Fruit fly (Drosophila melanogaster) whole organism, wandering third instar larva: ENCODE data around the gene TTLL1B.

Experiments
- Abd-B ChIP-seq: fragments of >200 bp; optimal IDR thresholded peaks from 2 replicates; lab custom pipeline; 2017; ENCODE audit warnings: missing biosample characterization, missing genetic modification characterization
- CG32264 ChIP-seq: fragments of 200-800 bp; sonication (Bioruptor generic); optimal IDR thresholded peaks from 2 replicates; lab custom pipeline; 2016; ENCODE audit warnings: missing biosample characterization, missing genetic modification characterization
- CG9705 ChIP-seq: fragments of 200-800 bp; sonication (Bioruptor generic); optimal IDR thresholded peaks from 2 replicates; lab custom pipeline; 2018; ENCODE audit warnings: missing biosample characterization, mild to moderate bottlenecking, missing genetic modification characterization
- CrebA ChIP-seq: fragments of 200-800 bp; sonication (Bioruptor generic); optimal IDR thresholded peaks from 2 replicates; lab custom pipeline; 2016; ENCODE audit warnings: missing biosample characterization, mild to moderate bottlenecking, missing genetic modification characterization, borderline replicate concordance
- Dfd ChIP-seq: fragments of >200 bp; optimal IDR thresholded peaks from 2 replicates; lab custom pipeline; 2017; ENCODE audit warnings: missing biosample characterization, missing genetic modification characterization
- Dif ChIP-seq: fragments of 200-275, 200-300 bp; sonication (Bioruptor generic); optimal IDR thresholded peaks from 2 replicates; lab custom pipeline; 2018; ENCODE audit warnings: missing biosample characterization, missing genetic modification characterization; ENCODE audit not compliant: partially characterized antibody
- GATAd ChIP-seq: sonication (Bioruptor generic); optimal IDR thresholded peaks from 2 replicates; lab custom pipeline; 2016; ENCODE audit warnings: missing biosample characterization, missing genetic modification characterization
- HLH106 ChIP-seq: fragments of 200-800 bp; optimal IDR thresholded peaks from 3 replicates; lab custom pipeline; 2019; ENCODE audit warnings: missing biosample characterization, mild to moderate bottlenecking, missing genetic modification characterization, moderate library complexity
- Hnf4 ChIP-seq: fragments of 200-800 bp; sonication (Bioruptor generic); optimal IDR thresholded peaks from 2 replicates; lab custom pipeline; 2016; ENCODE audit warnings: missing biosample characterization, mild to moderate bottlenecking, missing genetic modification characterization
- Hr78 ChIP-seq: fragments of >200 bp; optimal IDR thresholded peaks from 2 replicates; lab custom pipeline; 2017; ENCODE audit warnings: missing biosample characterization, missing genetic modification characterization
- Hr83 ChIP-seq: fragments of 200-300 bp; sonication (Bioruptor generic); optimal IDR thresholded peaks from 2 replicates; lab custom pipeline; 2016; ENCODE audit warnings: missing biosample characterization, mild to moderate bottlenecking, missing genetic modification characterization, moderate library complexity; ENCODE audit not compliant: poor library complexity, severe bottlenecking
- Jra ChIP-seq: sonication (Bioruptor generic); optimal IDR thresholded peaks from 2 replicates; lab custom pipeline; 2016; ENCODE audit warnings: missing biosample characterization, missing genetic modification characterization
- Mio ChIP-seq: sonication (Bioruptor generic); optimal IDR thresholded peaks from 2 replicates; lab custom pipeline; 2016; ENCODE audit warnings: missing biosample characterization, missing genetic modification characterization
- Myc ChIP-seq: fragments of >200 bp; optimal IDR thresholded peaks from 2 replicates; lab custom pipeline; 2017
- N ChIP-seq: fragments of >200 bp; optimal IDR thresholded peaks from 2 replicates; lab custom pipeline; 2018; ENCODE audit warnings: missing biosample characterization, missing external identifiers, missing genetic modification characterization
- OdsH ChIP-seq: fragments of 200-800 bp; sonication (Bioruptor generic); optimal IDR thresholded peaks from 2 replicates; lab custom pipeline; 2016; ENCODE audit warnings: missing biosample characterization, mild to moderate bottlenecking, missing genetic modification characterization
- Rel ChIP-seq, 2 experiments: fragments of 200-800 bp; sonication (Bioruptor generic) in 1 of 2; optimal IDR thresholded peaks; 2 replicates in 1 of 2; 3 replicates in 1 of 2; lab custom pipeline; 2016 to 2019; ENCODE audit warnings: mild to moderate bottlenecking in 2 of 2, missing biosample characterization in 2 of 2, missing genetic modification characterization in 2 of 2, moderate library complexity in 1 of 2
- Sp1 ChIP-seq: fragments of 200-800 bp; sonication (Bioruptor generic); optimal IDR thresholded peaks from 3 replicates; lab custom pipeline; 2019; ENCODE audit warnings: missing biosample characterization, mild to moderate bottlenecking, missing genetic modification characterization, moderate library complexity
- Vsx2 ChIP-seq: fragments of 200-300, 225-300 bp; sonication (Bioruptor generic); optimal IDR thresholded peaks from 2 replicates; lab custom pipeline; 2018; ENCODE audit warnings: missing biosample characterization, missing genetic modification characterization; ENCODE audit not compliant: partially characterized antibody
- br ChIP-seq: fragments of 200-800 bp; sonication (Bioruptor generic); optimal IDR thresholded peaks from 2 replicates; lab custom pipeline; 2016; ENCODE audit warnings: missing biosample characterization, missing genetic modification characterization
- brk ChIP-seq: fragments of 200-800 bp; sonication (Bioruptor generic); optimal IDR thresholded peaks from 2 replicates; lab custom pipeline; 2016; ENCODE audit warnings: missing biosample characterization, mild to moderate bottlenecking, missing genetic modification characterization
- dl ChIP-seq, 2 experiments: fragments of 175-275, 200-275 bp in 1 of 2; fragments of 200-275 bp in 1 of 2; sonication (Bioruptor generic); optimal IDR thresholded peaks; lab custom pipeline; 2018; ENCODE audit warnings: mild to moderate bottlenecking in 2 of 2, missing biosample characterization in 2 of 2, missing genetic modification characterization in 2 of 2, moderate library complexity in 2 of 2; ENCODE audit not compliant: partially characterized antibody in 2 of 2, insufficient read depth in 1 of 2
- dmrt93B ChIP-seq: fragments of 200-800 bp; sonication (Bioruptor generic); optimal IDR thresholded peaks from 2 replicates; lab custom pipeline; 2018; ENCODE audit warnings: missing biosample characterization, mild to moderate bottlenecking, missing genetic modification characterization
- dsf ChIP-seq: sonication (Bioruptor generic); optimal IDR thresholded peaks from 2 replicates; lab custom pipeline; 2016; ENCODE audit warnings: missing biosample characterization, missing genetic modification characterization, borderline replicate concordance
- ey ChIP-seq: fragments of 200-800 bp; sonication (Bioruptor generic); optimal IDR thresholded peaks from 2 replicates; lab custom pipeline; 2016; ENCODE audit warnings: missing biosample characterization, missing genetic modification characterization
- foxo ChIP-seq, 2 experiments: fragments of 200-800 bp; sonication (Bioruptor generic); optimal IDR thresholded peaks; 2 replicates in 1 of 2; 3 replicates in 1 of 2; lab custom pipeline; 2016 to 2017; ENCODE audit warnings: missing biosample characterization in 2 of 2, missing genetic modification characterization in 2 of 2
- fru ChIP-seq: fragments of 200-800 bp; sonication (Bioruptor generic); optimal IDR thresholded peaks from 3 replicates; lab custom pipeline; 2016; ENCODE audit warnings: missing biosample characterization, mild to moderate bottlenecking, missing genetic modification characterization
- h ChIP-seq: fragments of 200-800 bp; sonication (Bioruptor generic); optimal IDR thresholded peaks from 3 replicates; lab custom pipeline; 2016; ENCODE audit warnings: missing biosample characterization, mild to moderate bottlenecking, missing genetic modification characterization
- jim ChIP-seq: fragments of 175-275, 200-325 bp; sonication (Bioruptor generic); optimal IDR thresholded peaks from 2 replicates; lab custom pipeline; 2016; ENCODE audit warnings: missing biosample characterization, mild to moderate bottlenecking, missing genetic modification characterization
- lola ChIP-seq: fragments of >200 bp; optimal IDR thresholded peaks from 2 replicates; lab custom pipeline; 2017; ENCODE audit warnings: missing biosample characterization, missing genetic modification characterization
- pan ChIP-seq: fragments of >200 bp; optimal IDR thresholded peaks from 2 replicates; lab custom pipeline; 2017
- psq ChIP-seq: fragments of 200-800 bp; sonication (Bioruptor generic); optimal IDR thresholded peaks from 3 replicates; lab custom pipeline; 2017; ENCODE audit warnings: missing biosample characterization, mild to moderate bottlenecking, missing genetic modification characterization, moderate library complexity
- rgr ChIP-seq: fragments of 200-800 bp; sonication (Bioruptor generic); optimal IDR thresholded peaks from 3 replicates; lab custom pipeline; 2016; ENCODE audit warnings: missing biosample characterization, mild to moderate bottlenecking, missing genetic modification characterization
- sage ChIP-seq: fragments of 200-800 bp; sonication (Bioruptor generic); optimal IDR thresholded peaks from 2 replicates; lab custom pipeline; 2016; ENCODE audit warnings: missing biosample characterization, mild to moderate bottlenecking, missing genetic modification characterization
- sv ChIP-seq: fragments of 200-800 bp; sonication (Bioruptor generic); optimal IDR thresholded peaks from 3 replicates; lab custom pipeline; 2016; ENCODE audit warnings: missing biosample characterization, missing genetic modification characterization
- tai ChIP-seq: sonication (Bioruptor generic); optimal IDR thresholded peaks from 2 replicates; lab custom pipeline; 2016; ENCODE audit warnings: missing biosample characterization, missing genetic modification characterization
- usp ChIP-seq: fragments of >200 bp; optimal IDR thresholded peaks from 2 replicates; lab custom pipeline; 2017; ENCODE audit warnings: missing biosample characterization, missing genetic modification characterization
- woc ChIP-seq: sonication (Bioruptor generic); optimal IDR thresholded peaks from 2 replicates; lab custom pipeline; 2016; ENCODE audit warnings: missing biosample characterization, mild to moderate bottlenecking, missing genetic modification characterization

TTLL1B gene

DNA sequence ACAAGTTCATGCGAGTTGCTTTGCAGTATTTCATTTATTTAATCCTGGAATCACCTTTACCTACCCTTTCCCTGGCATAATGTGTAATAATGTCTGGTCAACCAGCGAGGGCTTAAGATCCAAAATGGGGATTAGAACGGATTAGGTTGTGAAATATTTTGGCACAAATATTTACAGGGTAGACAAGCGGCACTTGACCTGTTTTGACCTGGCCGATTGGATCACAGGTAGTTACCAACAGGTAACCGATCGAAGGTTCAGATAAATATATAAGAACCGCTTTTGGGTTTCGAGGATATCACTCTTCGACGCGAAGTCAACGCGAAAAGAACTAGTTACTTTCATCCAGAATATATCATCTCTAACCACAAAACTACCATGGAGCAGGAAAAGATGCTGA, 49.2 kb downstream of the TTLL1B start, which contains the start of gene CG13713:
TSS of gene CG13713 (plus strand) at position 301 of the 400 bp plus-strand sequence.
- TF ChIP-seq brk = no peak
- TF ChIP-seq dmrt93B (GFP tag; lab: Kevin White, UChicago) = no peak
- TF ChIP-seq N = no peak
- TF ChIP-seq pan (lab: Kevin White, UChicago) = no peak
- TF ChIP-seq CG9705 (GFP tag; lab: Kevin White, UChicago) = no peak

DNA sequence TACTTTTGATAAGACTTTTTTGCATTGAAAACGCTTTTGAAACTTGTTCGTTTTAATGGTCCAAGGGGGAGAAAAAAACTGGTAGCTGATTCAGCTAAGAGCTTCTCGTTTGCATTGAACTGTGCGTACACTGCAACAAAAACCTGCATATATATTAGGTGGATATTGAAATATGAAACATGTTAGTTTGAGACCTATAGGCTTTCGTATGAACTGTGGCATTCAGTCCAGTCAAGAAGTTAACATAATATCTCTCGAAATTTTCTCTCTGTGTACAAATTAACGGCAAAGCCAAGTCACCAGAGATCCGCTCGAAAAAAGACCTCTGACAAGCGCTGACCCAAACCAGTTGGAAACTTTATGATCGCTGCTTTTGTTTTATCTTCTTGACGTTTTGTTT, 50.0 kb downstream of the TTLL1B start:
- TF ChIP-seq Sp1 (peak; percentile 77), Rel (GFP tag; optimal IDR thresholded peaks at IDR 0.05; lab: Kevin White, UChicago) (no peak), Rel (tag; optimal IDR thresholded peaks at IDR 0.05; lab: Kevin White, UChicago) (peak; percentile 18), CG9705 (GFP tag; lab: Kevin White, UChicago) (peak; percentile 82), pan (lab: Kevin White, UChicago) (no peak), CrebA (GFP tag; lab: Kevin White, UChicago) (no peak), fru (GFP tag; lab: Kevin White, UChicago) (peak; percentile 86), OdsH (GFP tag; lab: Kevin White, UChicago) (peak; percentile 85), CG32264 (GFP tag; lab: Kevin White, UChicago) (peak; percentile 31), Hr78 (GFP tag; lab: Kevin White, UChicago) (no peak), lola (GFP tag; lab: Kevin White, UChicago) (no peak), dl (GFP tag; optimal IDR thresholded peaks at IDR 0.05; lab: Kevin White, UChicago; ENCODE audit: insufficient read depth in 1 of 2, partially characterized antibody in 2 of 2) (no peak), rgr (GFP tag; lab: Kevin White, UChicago) (peak; percentile 83), Dfd (no peak), usp (GFP tag; lab: Kevin White, UChicago) (no peak), N (no peak), jim (GFP tag; lab: Kevin White, UChicago) (no peak), psq (GFP tag; lab: Kevin White, UChicago) (peak; percentile 69), dmrt93B (GFP tag; lab: Kevin White, UChicago) (peak; percentile 77), GATAd (GFP tag; lab: Kevin White, UChicago) (peak; percentile 53), Dif (GFP tag; lab: Kevin White, UChicago) (no peak), brk (peak; percentile 48), Jra (GFP tag; lab: Kevin White, UChicago) (no peak), Mio (no peak), sage (GFP tag; lab: Kevin White, UChicago) (peak; percentile 67), dsf (GFP tag; lab: Kevin White, UChicago) (no peak), tai (GFP tag; lab: Kevin White, UChicago) (peak; percentile 69), woc (GFP tag; lab: Kevin White, UChicago) (peak; percentile 29), Abd-B (GFP tag; lab: Kevin White, UChicago) (no peak), Hnf4 (peak; percentile 81), h (GFP tag; lab: Kevin White, UChicago) (peak; percentile 88), Vsx2 (GFP tag; lab: Kevin White, UChicago) (no peak), sv (peak; percentile 59), foxo (GFP tag; optimal IDR thresholded peaks at IDR 0.05; lab: Kevin White, UChicago) (peak in 1 of 2 experiments; percentile 77), HLH106 (tag; lab: Kevin White, UChicago) (peak; percentile 82), ey (GFP tag; lab: Kevin White, UChicago) (peak; percentile 84), Myc (lab: Kevin White, UChicago) (no peak), br (GFP tag; lab: Kevin White, UChicago) (peak; percentile 84), Hr83 (GFP tag; lab: Kevin White, UChicago) (peak; percentile 72)

dm6 chr3L:4698496-4698895, 50.4 kb downstream of the TTLL1B start:
- TF ChIP-seq Vsx2 (GFP tag; lab: Kevin White, UChicago) = no peak
- peak; percentile 37 for TF ChIP-seq jim (GFP tag; lab: Kevin White, UChicago)
